Fruit fly (Drosophila melanogaster): ENCODE data around the gene Hsp26.

Hsp26 gene

DNA sequence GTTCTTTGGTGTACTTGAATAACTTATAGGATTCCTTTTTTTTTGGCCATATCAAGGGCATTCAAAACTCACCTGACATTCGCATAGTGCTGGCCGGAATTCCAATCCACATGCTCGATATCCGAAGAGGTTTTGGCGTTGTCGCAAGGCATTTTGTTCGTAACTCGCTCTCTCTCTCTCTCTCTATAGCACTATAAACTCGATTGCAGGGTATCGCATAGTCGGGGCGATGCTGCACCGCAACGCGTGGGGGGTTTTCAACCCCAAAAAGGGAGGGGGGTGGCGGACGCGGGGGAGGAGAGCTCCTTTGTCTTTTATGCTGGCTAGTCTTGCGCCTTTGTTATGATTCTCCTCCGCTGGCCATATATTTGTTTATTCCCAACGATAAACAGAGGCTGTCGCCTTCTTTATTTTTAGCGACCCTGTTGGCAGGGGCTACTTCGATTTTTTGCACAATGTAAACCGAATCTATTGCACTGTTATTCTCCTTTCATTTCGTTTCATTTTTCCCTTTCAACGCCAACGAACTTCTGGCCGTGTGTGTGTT lies 21.3 kb upstream of the Hsp26 start:
- TF ChIP-seq Sp1 (GFP tag; optimal IDR thresholded peaks at IDR 0.05) (no peak), foxo (GFP tag; optimal IDR thresholded peaks at IDR 0.05) (peak in 1 of 2 experiments; percentile 36), Rel (GFP tag; optimal IDR thresholded peaks at IDR 0.05) (no peak), Rel (tag; optimal IDR thresholded peaks at IDR 0.05) (peak; percentile 51)

DNA sequence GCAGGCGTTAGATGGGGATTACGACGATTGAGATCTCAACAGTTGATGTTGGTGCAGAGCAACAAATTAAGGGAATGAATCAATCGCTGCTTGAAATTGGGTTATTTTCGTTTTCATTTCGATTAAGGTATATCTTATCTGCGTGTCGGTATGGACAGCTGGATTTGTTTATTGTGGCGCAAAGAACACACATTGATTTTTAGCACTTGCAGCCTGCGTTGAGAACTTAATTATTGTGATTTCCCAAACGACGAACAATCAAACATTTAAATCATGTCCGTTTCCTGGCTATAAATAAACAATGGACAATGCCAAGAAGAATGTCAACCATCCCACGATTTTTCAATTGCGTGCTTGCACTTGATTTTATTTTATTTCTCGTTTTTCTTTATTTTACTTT lies 20.8 kb upstream of the Hsp26 start:
- TF ChIP-seq woc (GFP tag; optimal IDR thresholded peaks at IDR 0.05) (peak; percentile 18), sv (GFP tag; optimal IDR thresholded peaks at IDR 0.05) (no peak), brk (GFP tag; optimal IDR thresholded peaks at IDR 0.05) (no peak), Rel (GFP tag; optimal IDR thresholded peaks at IDR 0.05) (no peak), Rel (tag; optimal IDR thresholded peaks at IDR 0.05) (peak; percentile 62), HLH106 (tag; optimal IDR thresholded peaks at IDR 0.05) (no peak), CG9705 (GFP tag; optimal IDR thresholded peaks at IDR 0.05) (no peak), tai (GFP tag; optimal IDR thresholded peaks at IDR 0.05) (peak; percentile 12), rgr (GFP tag; optimal IDR thresholded peaks at IDR 0.05) (no peak), br (GFP tag; optimal IDR thresholded peaks at IDR 0.05) (no peak), Hnf4 (GFP tag; optimal IDR thresholded peaks at IDR 0.05) (no peak), N (GFP tag; optimal IDR thresholded peaks at IDR 0.05) (no peak), h (GFP tag; optimal IDR thresholded peaks at IDR 0.05) (no peak), jim (GFP tag; optimal IDR thresholded peaks at IDR 0.05) (no peak), pan (optimal IDR thresholded peaks at IDR 0.05) (no peak)

DNA sequence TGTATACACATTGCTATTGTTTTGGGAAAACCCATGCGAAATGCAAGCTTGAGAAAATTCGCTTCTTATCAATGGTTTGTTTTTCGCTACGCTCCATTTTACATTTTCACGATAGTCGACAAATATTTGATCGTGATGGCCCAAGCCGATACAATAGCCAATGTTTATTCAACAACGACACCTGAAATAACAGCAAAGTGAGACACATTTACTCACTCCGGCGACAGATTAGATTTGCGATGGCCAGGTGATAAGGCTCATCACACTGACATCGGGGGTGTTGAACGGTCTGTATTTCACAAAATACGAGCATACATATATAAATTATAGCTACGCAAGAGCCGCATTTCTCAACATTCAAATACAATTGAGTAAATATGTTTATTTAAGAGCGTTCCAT lies 19.9 kb upstream of the Hsp26 start:
- TF ChIP-seq sage (GFP tag; optimal IDR thresholded peaks at IDR 0.05) (no peak), Dfd (GFP tag; optimal IDR thresholded peaks at IDR 0.05) (no peak), psq (GFP tag; optimal IDR thresholded peaks at IDR 0.05) (no peak), Abd-B (GFP tag; optimal IDR thresholded peaks at IDR 0.05) (no peak), GATAd (GFP tag; optimal IDR thresholded peaks at IDR 0.05) (peak; percentile 8), woc (GFP tag; optimal IDR thresholded peaks at IDR 0.05) (no peak), N (GFP tag; optimal IDR thresholded peaks at IDR 0.05) (no peak), usp (GFP tag; optimal IDR thresholded peaks at IDR 0.05) (no peak), fru (GFP tag; optimal IDR thresholded peaks at IDR 0.05) (peak; percentile 20), OdsH (GFP tag; optimal IDR thresholded peaks at IDR 0.05) (peak; percentile 55), CrebA (GFP tag; optimal IDR thresholded peaks at IDR 0.05; ENCODE audit: borderline replicate concordance) (no peak), Vsx2 (GFP tag; optimal IDR thresholded peaks at IDR 0.05; ENCODE audit: partially characterized antibody) (no peak), CG9705 (GFP tag; optimal IDR thresholded peaks at IDR 0.05) (no peak), h (GFP tag; optimal IDR thresholded peaks at IDR 0.05) (peak; percentile 75), br (GFP tag; optimal IDR thresholded peaks at IDR 0.05) (peak; percentile 43), foxo (GFP tag; optimal IDR thresholded peaks at IDR 0.05) (peak in 1 of 2 experiments; percentile 51), Hr83 (GFP tag; optimal IDR thresholded peaks at IDR 0.05; ENCODE audit: poor library complexity, severe bottlenecking) (peak; percentile 97), CG32264 (GFP tag; optimal IDR thresholded peaks at IDR 0.05) (peak; percentile 46), tai (GFP tag; optimal IDR thresholded peaks at IDR 0.05) (peak; percentile 69), lola (GFP tag; optimal IDR thresholded peaks at IDR 0.05) (no peak), Sp1 (GFP tag; optimal IDR thresholded peaks at IDR 0.05) (peak; percentile 38), ey (GFP tag; optimal IDR thresholded peaks at IDR 0.05) (peak; percentile 20), Hnf4 (GFP tag; optimal IDR thresholded peaks at IDR 0.05) (peak; percentile 40), dl (GFP tag; optimal IDR thresholded peaks at IDR 0.05; ENCODE audit: insufficient read depth in 1 of 2, partially characterized antibody in 2 of 2) (no peak), HLH106 (tag; optimal IDR thresholded peaks at IDR 0.05) (peak; percentile 11), sv (GFP tag; optimal IDR thresholded peaks at IDR 0.05) (no peak), rgr (GFP tag; optimal IDR thresholded peaks at IDR 0.05) (peak; percentile 68), dsf (GFP tag; optimal IDR thresholded peaks at IDR 0.05; ENCODE audit: borderline replicate concordance) (no peak), dmrt93B (GFP tag; optimal IDR thresholded peaks at IDR 0.05) (no peak), brk (GFP tag; optimal IDR thresholded peaks at IDR 0.05) (peak; percentile 23), Dif (GFP tag; optimal IDR thresholded peaks at IDR 0.05; ENCODE audit: partially characterized antibody) (no peak), Rel (GFP tag; optimal IDR thresholded peaks at IDR 0.05) (peak; percentile 19), Rel (tag; optimal IDR thresholded peaks at IDR 0.05) (peak; percentile 84), Jra (GFP tag; optimal IDR thresholded peaks at IDR 0.05) (peak; percentile 38), jim (GFP tag; optimal IDR thresholded peaks at IDR 0.05) (no peak), pan (optimal IDR thresholded peaks at IDR 0.05) (no peak), Mio (GFP tag; optimal IDR thresholded peaks at IDR 0.05) (no peak), Myc (optimal IDR thresholded peaks at IDR 0.05) (no peak), Hr78 (GFP tag; optimal IDR thresholded peaks at IDR 0.05) (no peak)
